Worm (Caenorhabditis elegans): ENCODE results near the gene T22E5.6.

Gene T22E5.6

ce11 chrX:6455157-6455556 lies 39.0 kb upstream of the T22E5.6 start, which contains the start of gene nas-33:
TSS of gene nas-33 (minus strand) at chrX:6455257.
- TF ChIP-seq nhr-76 (tag; optimal IDR thresholded peaks at IDR 0.05), result no peak
- TF ChIP-seq ztf-11 (tag; optimal IDR thresholded peaks at IDR 0.05), result no peak
- TF ChIP-seq nhr-85 (tag), result no peak
- no peak for TF ChIP-seq jun-1 (tag; optimal IDR thresholded peaks at IDR 0.05)
- TF ChIP-seq lsy-2 (tag; optimal IDR thresholded peaks at IDR 0.05), result no peak
- TF ChIP-seq aha-1 (tag; optimal IDR thresholded peaks at IDR 0.05), result no peak
- no peak for TF ChIP-seq zip-4 (GFP tag; optimal IDR thresholded peaks at IDR 0.05)
- TF ChIP-seq isw-1 (GFP tag; IDR thresholded peaks at IDR 0.05), result no peak
- no peak for TF ChIP-seq hlh-17 (GFP tag; optimal IDR thresholded peaks at IDR 0.05; ENCODE audit: borderline replicate concordance)
- TF ChIP-seq efl-1 (optimal IDR thresholded peaks at IDR 0.05), result no peak
- no peak for TF ChIP-seq efl-1 (GFP tag; optimal IDR thresholded peaks at IDR 0.05 in 1 of 2)

DNA sequence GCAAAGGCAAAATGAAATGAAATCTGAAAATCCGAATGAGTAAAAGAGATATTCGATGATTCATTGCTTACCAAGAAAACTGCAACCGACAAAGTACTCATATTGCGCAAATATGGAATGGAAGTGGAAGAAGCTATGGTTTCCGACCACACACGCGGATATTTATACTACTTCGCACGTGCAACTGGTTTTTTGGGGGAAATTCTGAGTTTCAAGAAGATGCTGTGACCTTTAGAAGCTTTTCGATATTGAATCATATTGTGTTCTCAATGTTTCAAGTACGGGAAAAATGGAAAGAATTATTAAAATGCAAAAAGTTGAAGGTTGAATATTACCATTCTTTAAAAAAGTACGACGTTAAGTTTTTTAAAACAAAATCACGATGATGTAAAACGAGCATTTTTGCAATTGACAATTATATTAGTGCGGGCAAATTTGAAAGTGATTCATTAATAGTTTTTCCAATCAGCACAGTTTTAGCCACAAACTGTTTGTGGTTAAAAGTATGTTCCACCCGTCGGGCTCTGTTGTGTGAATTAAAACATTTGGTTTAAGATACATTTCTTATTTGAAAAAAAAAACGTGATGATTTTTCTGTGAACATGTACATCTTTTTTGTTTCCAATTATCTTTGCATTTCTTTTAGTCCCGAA lies 34.8 kb upstream of the T22E5.6 start, which contains the start of the genes grl-6 and K10C2.6:
Gene grl-6, minus strand, starts transcription at position 101 of the 653 bp plus-strand sequence.
Gene K10C2.6, plus strand, starts transcription at position 603 of the 653 bp plus-strand sequence.
- TF ChIP-seq nhr-76 (tag; optimal IDR thresholded peaks at IDR 0.05) (no peak), nhr-90 (tag; optimal IDR thresholded peaks at IDR 0.05; ENCODE audit: poor library complexity) (no peak), nhr-11 (tag; optimal IDR thresholded peaks at IDR 0.05) (no peak), ceh-63 (GFP tag; optimal IDR thresholded peaks at IDR 0.05) (no peak), fkh-10 (GFP tag; optimal IDR thresholded peaks at IDR 0.05) (no peak), unc-98 (GFP tag; IDR thresholded peaks at IDR 0.05) (no peak), nhr-85 (tag) (no peak), fkh-8 (tag; optimal IDR thresholded peaks at IDR 0.05) (no peak), nhr-28 (tag; optimal IDR thresholded peaks at IDR 0.05) (no peak), alr-1 (tag; optimal IDR thresholded peaks at IDR 0.05; ENCODE audit: borderline replicate concordance) (no peak), pax-3 (tag; optimal IDR thresholded peaks at IDR 0.05) (no peak), egl-13 (tag; optimal IDR thresholded peaks at IDR 0.05) (no peak), unc-62 (GFP tag; optimal IDR thresholded peaks at IDR 0.05) (no peak), elt-3 (tag; optimal IDR thresholded peaks at IDR 0.05) (no peak), lir-3 (tag; optimal IDR thresholded peaks at IDR 0.05; ENCODE audit: poor library complexity) (no peak), egl-27 (tag; optimal IDR thresholded peaks at IDR 0.05) (no peak), irx-1 (tag; optimal IDR thresholded peaks at IDR 0.05) (no peak)

DNA sequence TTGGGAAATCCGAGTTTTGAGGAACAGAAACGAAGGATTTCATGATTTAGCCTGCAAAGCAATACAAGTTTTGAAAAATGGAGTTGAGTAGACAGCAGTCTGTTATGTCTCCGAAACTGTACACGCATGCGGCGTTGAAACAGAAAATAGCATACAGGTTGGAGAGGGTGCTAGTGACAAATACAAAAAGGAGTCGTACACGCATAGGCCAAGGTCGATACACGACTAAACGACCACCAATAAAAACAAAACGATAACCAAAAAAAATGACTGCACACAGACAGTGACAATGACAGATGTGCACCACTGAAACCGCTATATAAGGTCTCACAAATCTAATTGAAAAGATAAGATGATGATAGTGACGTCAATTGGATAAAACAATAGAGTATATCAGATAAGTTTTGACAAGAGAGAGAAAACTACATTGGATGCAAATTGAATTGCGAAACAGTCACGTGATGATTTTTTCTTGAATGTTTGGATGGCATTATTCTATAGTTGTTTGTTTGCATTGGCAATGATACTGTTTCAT lies 32.7 kb upstream of the T22E5.6 start, which contains the start of gene fah-1:
Gene fah-1, minus strand, starts transcription at position 51 of the 535 bp plus-strand sequence.
- TF ChIP-seq aha-1 (tag; optimal IDR thresholded peaks at IDR 0.05) (no peak), nhr-47 (tag; optimal IDR thresholded peaks at IDR 0.05) (peak; percentile 61), elt-3 (tag; optimal IDR thresholded peaks at IDR 0.05) (peak in 3 of 6 experiments; percentile 71 to 92 (median 82)), vab-15 (tag; optimal IDR thresholded peaks at IDR 0.05) (peak; percentile 1), isw-1 (GFP tag; IDR thresholded peaks at IDR 0.05) (no peak), pag-3 (tag; optimal IDR thresholded peaks at IDR 0.05; ENCODE audit: borderline replicate concordance, insufficient read depth) (peak; percentile 89), tbx-2 (tag; optimal IDR thresholded peaks at IDR 0.05) (no peak), dpl-1 (GFP tag; optimal IDR thresholded peaks at IDR 0.05) (peak in 1 of 3 experiments; percentile 16), aly-2 (tag; optimal IDR thresholded peaks at IDR 0.05) (no peak), ztf-4 (tag; optimal IDR thresholded peaks at IDR 0.05) (no peak), nhr-90 (tag; optimal IDR thresholded peaks at IDR 0.05; ENCODE audit: poor library complexity) (peak; percentile 84), nhr-20 (tag; optimal IDR thresholded peaks at IDR 0.05) (peak; percentile 97), C34B4.2 (tag; optimal IDR thresholded peaks at IDR 0.05) (no peak), blmp-1 (tag; optimal IDR thresholded peaks at IDR 0.05) (peak; percentile 37), swsn-7 (tag; optimal IDR thresholded peaks at IDR 0.05) (peak; percentile 27), lin-14 (GFP tag; optimal IDR thresholded peaks at IDR 0.05) (peak; percentile 80), fkh-8 (tag; optimal IDR thresholded peaks at IDR 0.05) (no peak), ama-1 (optimal IDR thresholded peaks at IDR 0.05) (no peak), nhr-85 (tag) (peak; percentile 97), snpc-4 (tag; optimal IDR thresholded peaks at IDR 0.05) (no peak), nhr-19 (GFP tag; conservative IDR thresholded peaks at IDR 0.05) (peak; percentile 43), nhr-77 (tag; optimal IDR thresholded peaks at IDR 0.05) (no peak), mdl-1 (tag; optimal IDR thresholded peaks at IDR 0.05) (peak in 1 of 2 experiments; percentile 3), nhr-28 (tag; optimal IDR thresholded peaks at IDR 0.05) (no peak), ceh-63 (GFP tag; optimal IDR thresholded peaks at IDR 0.05) (no peak), hlh-17 (GFP tag; optimal IDR thresholded peaks at IDR 0.05; ENCODE audit: borderline replicate concordance) (no peak), pqm-1 (tag; optimal IDR thresholded peaks at IDR 0.05) (no peak), hpl-2 (GFP tag; optimal IDR thresholded peaks at IDR 0.05) (no peak), hlh-4 (tag; optimal IDR thresholded peaks at IDR 0.05) (no peak), sox-4 (tag; optimal IDR thresholded peaks at IDR 0.05) (no peak)
